Fruit fly (Drosophila melanogaster) whole organism, embryonic: ENCODE measurements around the gene Spase12.

Experiments used
- Doc3 ChIP-seq: fragments of 200-800 bp; sonication (Bioruptor generic); IDR thresholded peaks from 3 replicates; pipeline ENCODE4 v1.3.6; 2022; ENCODE audit warnings: missing biosample characterization, missing genetic modification characterization; ENCODE audit not compliant: partially characterized antibody
- Eip74EF ChIP-seq, 2 experiments: fragments of 200-800 bp in 1 of 2; fragments of >200 bp in 1 of 2; sonication (Bioruptor generic) in 1 of 2; optimal IDR thresholded peaks; 2 replicates each; lab custom pipeline; 2017 to 2019; ENCODE audit warnings: missing biosample characterization in 2 of 2, missing genetic modification characterization in 2 of 2, mild to moderate bottlenecking in 1 of 2, moderate library complexity in 1 of 2
- h ChIP-seq: fragments of >200 bp; optimal IDR thresholded peaks from 2 replicates; lab custom pipeline; 2017
- sens-2 ChIP-seq: fragments of 200-800 bp; sonication (Bioruptor generic); IDR thresholded peaks from 2 replicates; pipeline ENCODE4 v1.3.6; 2022; ENCODE audit warnings: missing biosample characterization, missing genetic modification characterization
- unpg ChIP-seq: fragments of 200-800 bp; sonication (Bioruptor generic); optimal IDR thresholded peaks from 3 replicates; lab custom pipeline; 2018; ENCODE audit warnings: missing biosample characterization, mild to moderate bottlenecking, missing genetic modification characterization, moderate library complexity

dm6 chr3R:29495815-29496214, 4.9 kb upstream of the Spase12 start:
- no peak for TF ChIP-seq Doc3
- TF ChIP-seq Eip74EF (GFP tag; optimal IDR thresholded peaks at IDR 0.05; lab: Kevin White, UChicago) = no peak
- no peak for TF ChIP-seq sens-2
- no peak for TF ChIP-seq h (lab: Kevin White, UChicago)
- no peak for TF ChIP-seq unpg
